Fruit fly (Drosophila melanogaster): ENCODE data around the gene dan.

The dan gene

DNA sequence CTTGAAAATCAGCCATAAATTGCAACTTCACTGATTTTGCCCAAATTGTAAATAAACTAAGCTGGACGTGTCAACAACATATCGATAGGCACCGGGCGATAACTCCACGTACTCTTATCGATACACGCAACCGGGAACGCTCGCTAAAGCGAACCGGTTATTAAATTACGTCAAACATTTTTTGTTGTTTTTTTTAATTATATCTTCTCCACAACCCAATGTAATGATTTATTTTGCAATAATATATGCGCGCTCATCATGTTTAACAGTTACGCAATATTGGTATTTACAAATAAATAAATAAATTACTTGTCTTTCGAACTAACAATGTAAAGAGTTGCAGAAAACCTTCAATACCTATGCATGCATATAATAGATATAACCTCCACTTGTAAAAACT, 30.9 kb downstream of the dan start, which contains the start of gene Saysd1 (continued):
- TF ChIP-seq zfh2 (GFP tag; optimal IDR thresholded peaks at IDR 0.05) = peak; percentile 10
- no peak for TF ChIP-seq pros (GFP tag; optimal IDR thresholded peaks at IDR 0.05)
- TF ChIP-seq Dp (GFP tag; optimal IDR thresholded peaks at IDR 0.05) = peak; percentile 25
- TF ChIP-seq Sry-δ (GFP tag; optimal IDR thresholded peaks at IDR 0.05) = peak; percentile 71
- TF ChIP-seq CG2889 (GFP tag; IDR thresholded peaks at IDR 0.05) = no peak
- TF ChIP-seq Hr51 (GFP tag; optimal IDR thresholded peaks at IDR 0.05) = peak in 1 of 2 experiments; percentile 11
- TF ChIP-seq Ets65A (GFP tag) = peak; percentile 50
- TF ChIP-seq gfzf (GFP tag; optimal IDR thresholded peaks at IDR 0.05) = no peak
- peak; percentile 45; the same call in 1 of the 3 replicates for TF ChIP-seq zfh1 (GFP tag; IDR thresholded peaks at IDR 0.05)
- TF ChIP-seq exex (tag; optimal IDR thresholded peaks at IDR 0.05) = peak; percentile 9
- peak; percentile 92 for TF ChIP-seq CG6791 (GFP tag; IDR thresholded peaks at IDR 0.05; ENCODE audit: partially characterized antibody)
- TF ChIP-seq CG7271 (tag; optimal IDR thresholded peaks at IDR 0.05) = peak; percentile 10
- TF ChIP-seq CG3726 (GFP tag; IDR thresholded peaks at IDR 0.05) = no peak
- TF ChIP-seq stwl (tag; optimal IDR thresholded peaks at IDR 0.05) = peak; percentile 83
- TF ChIP-seq HLH4C (GFP tag; IDR thresholded peaks at IDR 0.05; ENCODE audit: partially characterized antibody) = peak; percentile 90
- peak; percentile 41 for TF ChIP-seq CG10543 (GFP tag; optimal IDR thresholded peaks at IDR 0.05)
- peak; percentile 4 for TF ChIP-seq Camta (GFP tag; optimal IDR thresholded peaks at IDR 0.05)
- TF ChIP-seq CG34224 (GFP tag; IDR thresholded peaks at IDR 0.05; ENCODE audit: partially characterized antibody) = peak; percentile 91
- TF ChIP-seq Fer3 (tag; optimal IDR thresholded peaks at IDR 0.05) = peak; percentile 31
- TF ChIP-seq Dll (GFP tag; IDR thresholded peaks at IDR 0.05; ENCODE audit: partially characterized antibody) = peak; percentile 90
- peak; percentile 33 for TF ChIP-seq ftz-f1 (GFP tag; optimal IDR thresholded peaks at IDR 0.05)
- TF ChIP-seq Aef1 (GFP tag; IDR thresholded peaks at IDR 0.05) = peak; percentile 19; the same call in 1 of the 3 replicates
- TF ChIP-seq CG7839 (tag; optimal IDR thresholded peaks at IDR 0.05) = peak; percentile 44
- TF ChIP-seq ato (GFP tag; IDR thresholded peaks at IDR 0.05; ENCODE audit: partially characterized antibody) = peak; percentile 89
- TF ChIP-seq Sin3A (optimal IDR thresholded peaks at IDR 0.05) = no peak
- no peak for TF ChIP-seq CG12942 (GFP tag; optimal IDR thresholded peaks at IDR 0.05)
- TF ChIP-seq tup (GFP tag; optimal IDR thresholded peaks at IDR 0.05) = no peak
- TF ChIP-seq Med (GFP tag) = peak; percentile 84
- 0 out of 3 replicates have a peak, but pooled peaks have one; percentile 39 for TF ChIP-seq CG17361 (GFP tag; IDR thresholded peaks at IDR 0.05)
- TF ChIP-seq lmd (GFP tag; IDR thresholded peaks at IDR 0.05) = peak; percentile 50; the same call in 1 of the 2 replicates
- TF ChIP-seq prd (optimal IDR thresholded peaks at IDR 0.05) = no peak
- TF ChIP-seq prd (GFP tag; IDR thresholded peaks at IDR 0.05) = peak; percentile 48
- no peak for TF ChIP-seq sqz (GFP tag; optimal IDR thresholded peaks at IDR 0.05)
- TF ChIP-seq CG2120 (GFP tag; optimal IDR thresholded peaks at IDR 0.05) = peak; percentile 6
- TF ChIP-seq CG10321 (GFP tag; IDR thresholded peaks at IDR 0.05) = no peak

DNA sequence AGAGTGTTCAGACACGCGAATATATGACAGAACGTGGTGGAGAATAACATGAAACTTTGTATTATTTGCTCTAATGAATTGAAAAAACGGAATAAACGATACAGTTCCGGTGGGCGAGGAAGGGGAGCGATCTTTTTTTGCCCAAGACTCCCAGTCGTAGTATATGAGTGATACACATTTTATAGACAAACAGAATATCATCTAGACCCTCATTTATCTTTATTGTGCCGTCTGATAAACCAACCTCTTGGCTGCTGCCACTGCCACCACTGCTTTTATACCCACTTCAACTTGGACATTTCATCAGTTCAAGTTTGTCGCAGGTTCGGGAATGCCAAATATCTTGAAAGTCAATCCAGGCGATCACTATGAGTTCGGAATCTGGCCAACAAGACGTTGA, 31.8 kb downstream of the dan start, which contains the start of gene CG31106:
Gene CG31106 (plus strand): TSS at position 301 of the 400 bp plus-strand sequence.
- TF ChIP-seq Med (GFP tag) (peak; percentile 22), trem (tag; optimal IDR thresholded peaks at IDR 0.05) (no peak)

DNA sequence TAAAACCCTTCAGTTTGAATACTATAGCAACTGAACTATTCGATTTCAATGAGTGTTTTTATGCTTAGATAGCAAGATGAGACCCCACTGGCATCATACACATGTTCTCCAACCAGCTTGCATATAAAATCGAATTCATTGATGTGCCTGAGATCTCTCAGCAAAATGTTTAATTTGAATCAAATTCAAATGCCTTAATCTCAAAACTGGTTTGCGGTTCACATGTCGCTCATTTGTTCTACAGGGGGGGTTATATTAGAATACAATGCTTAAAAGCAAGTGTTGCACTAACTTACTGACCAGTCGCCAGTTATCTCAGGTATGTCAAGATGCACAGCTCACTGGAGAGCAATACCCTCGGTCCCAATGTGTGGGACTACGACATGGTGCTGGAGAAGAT, 34.8 kb downstream of the dan start, which contains the start of gene CG31103:
Gene CG31103 (plus strand): TSS at position 301 of the 400 bp plus-strand sequence.
- no peak for TF ChIP-seq CG3065 (GFP tag; optimal IDR thresholded peaks at IDR 0.05)

All from whole organism, embryonic.